Worm (Caenorhabditis elegans) whole organism, young adult: ENCODE measurements around the gene math-45.

ENCODE experiments used
- B0261.1 ChIP-seq: sonication (generic microtip); optimal IDR thresholded peaks from 2 replicates; lab custom pipeline; 2016; ENCODE audit warnings: mild to moderate bottlenecking, missing genetic modification characterization, moderate library complexity, missing compliant biosample characterization
- C06A6.2 ChIP-seq: fragments of 200-800 bp; sonication (Bioruptor generic); conservative IDR thresholded peaks from 2 replicates; pipeline ENCODE4 v1.3.6; 2022; ENCODE audit warnings: missing genetic modification characterization, missing compliant biosample characterization
- C17E4.6 ChIP-seq: fragments of 200-800 bp; sonication (Bioruptor generic); IDR thresholded peaks from 2 replicates; pipeline ENCODE4 v1.3.6; 2022; ENCODE audit warnings: missing genetic modification reagents, missing genetic modification characterization, missing compliant biosample characterization
- D2030.7 ChIP-seq: fragments of 200-800 bp; sonication (Bioruptor generic); IDR thresholded peaks from 2 replicates; pipeline ENCODE4 v1.3.6; 2022; ENCODE audit warnings: missing genetic modification reagents, missing genetic modification characterization, missing compliant biosample characterization
- F10E7.11 ChIP-seq: sonication (generic microtip); optimal IDR thresholded peaks from 2 replicates; lab custom pipeline; 2017; ENCODE audit warnings: mild to moderate bottlenecking, missing genetic modification characterization, moderate library complexity, missing compliant biosample characterization
- K11D2.4 ChIP-seq: fragments of 200-800 bp; sonication (Bioruptor generic); IDR thresholded peaks from 2 replicates; pipeline ENCODE4 v1.3.6; 2022; ENCODE audit warnings: missing genetic modification reagents, missing genetic modification characterization, missing compliant biosample characterization
- Y53G8AR.9 ChIP-seq: fragments of 200-800 bp; sonication (Bioruptor generic); conservative IDR thresholded peaks from 2 replicates; pipeline ENCODE4 v1.3.6; 2022; ENCODE audit warnings: missing genetic modification reagents, missing genetic modification characterization, missing compliant biosample characterization
- Y79H2A.3 ChIP-seq: fragments of 200-800 bp; sonication (Bioruptor generic); conservative IDR thresholded peaks from 2 replicates; pipeline ENCODE4 v1.3.6; 2022; ENCODE audit warnings: missing genetic modification reagents, missing genetic modification characterization, missing compliant biosample characterization
- attf-5 ChIP-seq: fragments of 200-800 bp; sonication (Bioruptor generic); optimal IDR thresholded peaks from 2 replicates; lab custom pipeline; 2018; ENCODE audit warnings: mild to moderate bottlenecking, missing genetic modification characterization, missing compliant biosample characterization
- chd-7 ChIP-seq: sonication (generic microtip); optimal IDR thresholded peaks from 2 replicates; lab custom pipeline; 2016; ENCODE audit warnings: mild to moderate bottlenecking, missing genetic modification characterization, moderate library complexity, missing compliant biosample characterization
- die-1 ChIP-seq: sonication (generic microtip); optimal IDR thresholded peaks from 2 replicates; lab custom pipeline; 2016; ENCODE audit warnings: missing genotype, mild to moderate bottlenecking, missing genetic modification characterization, missing compliant biosample characterization
- dox-1 ChIP-seq: fragments of 200-800 bp; sonication (Bioruptor generic); IDR thresholded peaks from 2 replicates; pipeline ENCODE4 v1.3.6; 2022; ENCODE audit warnings: missing genetic modification reagents, missing genetic modification characterization, missing compliant biosample characterization
- dpl-1 ChIP-seq: fragments of 150-350 bp; optimal IDR thresholded peaks from 2 replicates; lab custom pipeline; 2014; ENCODE audit warnings: missing biosample characterization, missing genetic modification reagents, missing genetic modification characterization
- efl-1 ChIP-seq: fragments of 150-350 bp; optimal IDR thresholded peaks from 2 replicates; lab custom pipeline; 2014; ENCODE audit warnings: missing biosample characterization, missing genetic modification reagents, missing genetic modification characterization
- egrh-3 ChIP-seq: fragments of 200-800 bp; sonication (Bioruptor generic); IDR thresholded peaks from 2 replicates; pipeline ENCODE4 v1.3.6; 2022; ENCODE audit warnings: missing genetic modification reagents, missing genetic modification characterization, missing compliant biosample characterization
- fkh-3 ChIP-seq: sonication (generic microtip); optimal IDR thresholded peaks from 2 replicates; lab custom pipeline; 2016; ENCODE audit warnings: mild to moderate bottlenecking, missing genetic modification characterization, missing compliant biosample characterization
- hlh-12 ChIP-seq: sonication (generic microtip); optimal IDR thresholded peaks from 2 replicates; lab custom pipeline; 2016; ENCODE audit warnings: missing genetic modification characterization, missing compliant biosample characterization
- hmg-1.2 ChIP-seq: fragments of 200-800 bp; sonication (Bioruptor generic); IDR thresholded peaks from 2 replicates; pipeline ENCODE4 v1.3.6; 2022; ENCODE audit warnings: missing genetic modification reagents, missing genetic modification characterization, missing compliant biosample characterization
- hrde-1 ChIP-seq: sonication (generic microtip); optimal IDR thresholded peaks from 2 replicates; lab custom pipeline; 2016; ENCODE audit warnings: missing genetic modification characterization, mild to moderate bottlenecking, missing compliant biosample characterization, moderate library complexity, missing genotype, missing genetic modification reagents, borderline replicate concordance
- lin-26 ChIP-seq: fragments of 200-800 bp; sonication (Bioruptor generic); IDR thresholded peaks from 2 replicates; pipeline ENCODE4 v1.3.6; 2022; ENCODE audit warnings: missing genetic modification reagents, missing genetic modification characterization, missing compliant biosample characterization
- lin-35 ChIP-seq, 3 experiments: fragments of 150-350 bp in 2 of 3; sonication (generic microtip) in 1 of 3; optimal IDR thresholded peaks; 2 replicates each; lab custom pipeline; 2014 to 2018; ENCODE audit warnings: missing biosample characterization in 3 of 3, missing genetic modification characterization in 3 of 3, missing genetic modification reagents in 3 of 3
- lin-40 ChIP-seq: sonication (generic microtip); optimal IDR thresholded peaks from 2 replicates; lab custom pipeline; 2016; ENCODE audit warnings: missing genetic modification characterization, mild to moderate bottlenecking, missing compliant biosample characterization, missing genotype, missing genetic modification reagents
- mxl-1 ChIP-seq: sonication (generic microtip); optimal IDR thresholded peaks from 2 replicates; lab custom pipeline; 2016; ENCODE audit warnings: missing genetic modification characterization, missing compliant biosample characterization
- nfya-1 ChIP-seq: sonication (generic microtip); optimal IDR thresholded peaks from 2 replicates; lab custom pipeline; 2017; ENCODE audit warnings: antibody characterized with exemption, missing compliant biosample characterization, missing genetic modification characterization, borderline replicate concordance; ENCODE audit not compliant: insufficient read depth
- nfya-2 ChIP-seq: fragments of 200-800 bp; sonication (Bioruptor generic); IDR thresholded peaks from 2 replicates; pipeline ENCODE4 v1.3.6; 2022; ENCODE audit warnings: missing genetic modification reagents, missing genetic modification characterization, missing compliant biosample characterization
- nfyb-1 ChIP-seq: fragments of 200-800 bp; sonication (Bioruptor generic); IDR thresholded peaks from 2 replicates; pipeline ENCODE4 v1.3.6; 2022; ENCODE audit warnings: missing genetic modification reagents, missing genetic modification characterization, missing compliant biosample characterization
- nhr-120 ChIP-seq: fragments of 200-800 bp; sonication (Bioruptor generic); IDR thresholded peaks from 2 replicates; pipeline ENCODE4 v1.3.6; 2022; ENCODE audit warnings: missing genetic modification characterization, missing compliant biosample characterization
- pbrm-1 ChIP-seq: fragments of 200-800 bp; sonication (Bioruptor generic); IDR thresholded peaks from 2 replicates; pipeline ENCODE4 v1.3.6; 2022; ENCODE audit warnings: missing genetic modification reagents, missing genetic modification characterization, missing compliant biosample characterization
- rec-8 ChIP-seq, 2 experiments: sonication (generic microtip); optimal IDR thresholded peaks; 2 replicates each; lab custom pipeline; 2016; ENCODE audit warnings: mild to moderate bottlenecking in 2 of 2, missing genetic modification characterization in 2 of 2, missing genetic modification reagents in 2 of 2, missing genotype in 2 of 2, missing biosample characterization in 1 of 2, missing compliant biosample characterization in 1 of 2, moderate library complexity in 1 of 2
- rpc-1 ChIP-seq, 2 experiments: fragments of 150-350 bp in 1 of 2; sonication (generic microtip) in 1 of 2; optimal IDR thresholded peaks; 2 replicates each; lab custom pipeline; 2014 to 2018; ENCODE audit warnings: missing biosample characterization in 1 of 2, missing genetic modification characterization in 1 of 2, missing genetic modification reagents in 1 of 2, missing genotype in 1 of 2
- snpc-3.4 ChIP-seq: sonication (generic microtip); optimal IDR thresholded peaks from 2 replicates; lab custom pipeline; 2017; ENCODE audit warnings: missing genetic modification characterization, mild to moderate bottlenecking, missing compliant biosample characterization, antibody characterized with exemption, moderate library complexity, missing genotype, missing genetic modification reagents
- snpc-4 ChIP-seq, 5 experiments: fragments of 150-350 bp in 1 of 5; sonication (generic microtip) in 4 of 5; optimal IDR thresholded peaks; 2 replicates each; lab custom pipeline; 2014 to 2018; ENCODE audit warnings: missing genetic modification characterization in 5 of 5, missing biosample characterization in 3 of 5, antibody characterized with exemption in 2 of 5, mild to moderate bottlenecking in 2 of 5, missing compliant biosample characterization in 2 of 5, missing genotype in 2 of 5, moderate library complexity in 2 of 5, missing genetic modification reagents in 1 of 5
- somi-1 ChIP-seq: fragments of 200-800 bp; sonication (Bioruptor generic); optimal IDR thresholded peaks from 2 replicates; lab custom pipeline; 2018; ENCODE audit warnings: mild to moderate bottlenecking, missing genetic modification characterization, missing compliant biosample characterization
- sptf-2 ChIP-seq: fragments of 200-800 bp; sonication (Bioruptor generic); optimal IDR thresholded peaks from 2 replicates; lab custom pipeline; 2018; ENCODE audit warnings: mild to moderate bottlenecking, missing genetic modification characterization, missing compliant biosample characterization
- tbp1 ChIP-seq: fragments of 200-800 bp; sonication (Bioruptor generic); optimal IDR thresholded peaks from 2 replicates; lab custom pipeline; 2018; ENCODE audit warnings: mild to moderate bottlenecking, missing genetic modification characterization, missing compliant biosample characterization
- tbx-9 ChIP-seq: sonication (generic microtip); optimal IDR thresholded peaks from 2 replicates; lab custom pipeline; 2016; ENCODE audit warnings: borderline replicate concordance, missing genetic modification characterization, inconsistent platforms, missing compliant biosample characterization
- tlf-1 ChIP-seq: fragments of 200-800 bp; sonication (Bioruptor generic); optimal IDR thresholded peaks from 2 replicates; lab custom pipeline; 2018; ENCODE audit warnings: mild to moderate bottlenecking, missing genetic modification characterization, missing compliant biosample characterization
- ztf-18 ChIP-seq: sonication (generic microtip); optimal IDR thresholded peaks from 2 replicates; lab custom pipeline; 2016; ENCODE audit warnings: missing genotype, mild to moderate bottlenecking, missing genetic modification characterization, missing compliant biosample characterization
- ztf-25 ChIP-seq: fragments of 200-800 bp; sonication (Bioruptor generic); IDR thresholded peaks from 2 replicates; pipeline ENCODE4 v1.3.6; 2022; ENCODE audit warnings: missing genetic modification reagents, missing genetic modification characterization, missing compliant biosample characterization
- ztf-26 ChIP-seq: sonication (generic microtip); optimal IDR thresholded peaks from 2 replicates; lab custom pipeline; 2017; ENCODE audit warnings: missing genetic modification characterization, missing compliant biosample characterization
- ztf-3 ChIP-seq: fragments of 200-800 bp; sonication (Bioruptor generic); optimal IDR thresholded peaks from 2 replicates; lab custom pipeline; 2018; ENCODE audit warnings: mild to moderate bottlenecking, missing genetic modification characterization, missing compliant biosample characterization

The math-45 gene

DNA sequence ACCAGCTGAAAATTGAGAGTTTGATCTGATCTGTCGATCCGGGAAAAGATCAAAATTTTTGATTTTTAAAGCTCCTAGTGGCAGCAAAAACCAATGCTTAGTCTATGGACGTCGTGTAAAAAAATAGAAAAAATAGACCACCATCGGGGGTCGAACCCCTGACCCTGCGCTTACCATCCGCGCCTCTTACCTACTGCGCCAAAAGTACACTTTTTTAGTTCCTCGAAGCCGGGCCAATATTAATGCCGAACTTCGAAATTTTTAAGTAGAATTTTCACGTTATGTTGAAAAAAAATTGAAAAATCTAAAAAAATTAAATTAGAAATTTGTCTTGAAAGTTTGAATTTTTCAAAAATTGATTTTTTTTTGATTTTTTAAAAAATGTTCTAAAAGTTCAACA lies 39.3 kb downstream of the math-45 start:
- no peak for TF ChIP-seq dpl-1
- no peak for TF ChIP-seq egrh-3 (GFP tag; lab: Robert Waterston, UW)
- peak; percentile 55; the same call in 1 of the 2 replicates for TF ChIP-seq lin-26 (GFP tag; lab: Robert Waterston, UW)
- TF ChIP-seq pbrm-1: no peak
- TF ChIP-seq fkh-3 (tag; lab: Kevin White, UChicago): no peak
- peak; percentile 8 for TF ChIP-seq rpc-1 (optimal IDR thresholded peaks at IDR 0.05; lab: Kevin White, UChicago)
- peak; percentile 44 for TF ChIP-seq rpc-1 (tag; optimal IDR thresholded peaks at IDR 0.05; lab: Kevin White, UChicago)
- TF ChIP-seq tbp1 (GFP tag; lab: Kevin White, UChicago): peak; percentile 77
- TF ChIP-seq Y79H2A.3 (GFP tag; lab: Robert Waterston, UW): no peak
- no peak for TF ChIP-seq ztf-18 (tag; lab: Kevin White, UChicago)
- no peak for TF ChIP-seq attf-5 (GFP tag; lab: Kevin White, UChicago)
- no peak for TF ChIP-seq nfya-2
- peak; percentile 23 for TF ChIP-seq B0261.1 (tag; lab: Kevin White, UChicago)
- TF ChIP-seq nhr-120 (GFP tag; lab: Robert Waterston, UW): no peak
- TF ChIP-seq lin-35 (GFP tag; optimal IDR thresholded peaks at IDR 0.05; lab: Kevin White, UChicago): no peak
- TF ChIP-seq D2030.7: no peak
- TF ChIP-seq lin-40 (tag; lab: Kevin White, UChicago): no peak
- TF ChIP-seq tbx-9 (tag; lab: Kevin White, UChicago): no peak
- TF ChIP-seq ztf-3 (GFP tag; lab: Kevin White, UChicago): no peak
- TF ChIP-seq tlf-1 (GFP tag; lab: Kevin White, UChicago): no peak
- no peak for TF ChIP-seq snpc-3.4
- no peak for TF ChIP-seq F10E7.11
- TF ChIP-seq C06A6.2 (GFP tag; lab: Robert Waterston, UW): no peak
- TF ChIP-seq hrde-1 (tag; lab: Kevin White, UChicago): no peak
- TF ChIP-seq mxl-1 (tag; lab: Kevin White, UChicago): no peak
- TF ChIP-seq die-1 (tag; lab: Kevin White, UChicago): no peak
- no peak for TF ChIP-seq snpc-4 (GFP tag; optimal IDR thresholded peaks at IDR 0.05; lab: Kevin White, UChicago)
- TF ChIP-seq snpc-4 (tag; optimal IDR thresholded peaks at IDR 0.05; lab: Kevin White, UChicago): no peak
- TF ChIP-seq efl-1 (GFP tag; lab: Kevin White, UChicago): no peak
- TF ChIP-seq Y53G8AR.9: no peak
- TF ChIP-seq chd-7 (tag; lab: Kevin White, UChicago): no peak
- no peak for TF ChIP-seq nfyb-1 (GFP tag; lab: Robert Waterston, UW)
- no peak for TF ChIP-seq ztf-25 (GFP tag; lab: Robert Waterston, UW)
- TF ChIP-seq nfya-1: no peak
- TF ChIP-seq ztf-26 (tag; lab: Kevin White, UChicago): no peak
- TF ChIP-seq somi-1 (GFP tag; lab: Kevin White, UChicago): no peak
- no peak for TF ChIP-seq rec-8 (tag; optimal IDR thresholded peaks at IDR 0.05; lab: Kevin White, UChicago)

DNA sequence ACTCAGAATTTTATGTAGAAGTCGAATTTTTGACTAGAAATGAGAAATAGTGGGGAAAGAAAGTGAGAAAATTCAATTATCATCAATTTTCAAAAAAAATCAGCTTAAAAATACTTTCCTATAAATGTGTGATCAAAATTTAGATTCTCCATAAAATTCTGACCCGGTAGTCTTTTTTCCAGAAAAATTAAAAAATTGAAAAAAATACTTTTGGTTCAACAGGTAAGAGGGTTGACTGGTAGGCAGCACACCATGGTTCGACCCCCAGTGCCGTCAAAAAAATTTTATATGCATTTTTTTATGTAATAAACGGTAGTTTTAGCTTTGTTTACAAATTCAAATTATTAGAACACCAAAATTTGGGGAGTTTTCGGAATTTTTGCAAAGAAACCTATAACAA lies 40.0 kb downstream of the math-45 start:
- TF ChIP-seq hlh-12 (tag; lab: Kevin White, UChicago): no peak
- TF ChIP-seq rpc-1 (optimal IDR thresholded peaks at IDR 0.05; lab: Kevin White, UChicago): peak; percentile 39
- TF ChIP-seq rpc-1 (tag; optimal IDR thresholded peaks at IDR 0.05; lab: Kevin White, UChicago): peak; percentile 71
- TF ChIP-seq rec-8 (tag; optimal IDR thresholded peaks at IDR 0.05; lab: Kevin White, UChicago): peak in 1 of 2 experiments; percentile 2
- TF ChIP-seq somi-1 (GFP tag; lab: Kevin White, UChicago): no peak
- TF ChIP-seq dox-1: no peak
- peak; percentile 82 for TF ChIP-seq tbp1 (GFP tag; lab: Kevin White, UChicago)
- TF ChIP-seq mxl-1 (tag; lab: Kevin White, UChicago): no peak
- no peak for TF ChIP-seq hmg-1.2 (GFP tag; lab: Robert Waterston, UW)
- no peak for TF ChIP-seq C17E4.6 (GFP tag; lab: Robert Waterston, UW)
- peak; percentile 57 for TF ChIP-seq B0261.1 (tag; lab: Kevin White, UChicago)
- TF ChIP-seq sptf-2: no peak
- no peak for TF ChIP-seq K11D2.4 (GFP tag; lab: Robert Waterston, UW)
